Fruit fly (Drosophila melanogaster) whole organism, adult: ENCODE results near the gene CG14367.

Source experiments
- CG11617 ChIP-seq: fragments of 200-800 bp; sonication (Bioruptor generic); optimal IDR thresholded peaks from 2 replicates; lab custom pipeline; 2017; ENCODE audit warnings: mild to moderate bottlenecking, missing biosample characterization, missing genetic modification reagents, missing genetic modification characterization
- CG12768 ChIP-seq: fragments of 200-800 bp; sonication (Bioruptor generic); optimal IDR thresholded peaks from 2 replicates; lab custom pipeline; 2017; ENCODE audit warnings: missing biosample characterization, missing genetic modification characterization, mild to moderate bottlenecking, moderate library complexity, missing genetic modification reagents
- CG14711 ChIP-seq: fragments of 200-800 bp; sonication (Bioruptor generic); optimal IDR thresholded peaks from 2 replicates; lab custom pipeline; 2018; ENCODE audit warnings: missing biosample characterization, mild to moderate bottlenecking, missing genetic modification characterization, moderate library complexity
- CG1620 ChIP-seq: fragments of 200-800 bp; sonication (Bioruptor generic); optimal IDR thresholded peaks from 2 replicates; lab custom pipeline; 2016; ENCODE audit warnings: missing biosample characterization, missing genetic modification characterization
- CG33017 ChIP-seq: fragments of 200-800 bp; sonication (Bioruptor generic); optimal IDR thresholded peaks from 2 replicates; lab custom pipeline; 2018; ENCODE audit warnings: missing biosample characterization, mild to moderate bottlenecking, missing genetic modification characterization, moderate library complexity
- CG5204 ChIP-seq: fragments of 200-800 bp; sonication (Bioruptor generic); optimal IDR thresholded peaks from 2 replicates; lab custom pipeline; 2016; ENCODE audit warnings: missing biosample characterization, missing genetic modification characterization
- CG7045 ChIP-seq: fragments of 200-800 bp; sonication (Bioruptor generic); optimal IDR thresholded peaks from 2 replicates; lab custom pipeline; 2017; ENCODE audit warnings: missing biosample characterization, mild to moderate bottlenecking, missing genetic modification characterization
- CG7101 ChIP-seq: fragments of 200-800 bp; sonication (Bioruptor generic); optimal IDR thresholded peaks from 2 replicates; lab custom pipeline; 2018; ENCODE audit warnings: missing biosample characterization, mild to moderate bottlenecking, missing genetic modification characterization, moderate library complexity
- Clk ChIP-seq: fragments of 200-800 bp; sonication (Bioruptor generic); optimal IDR thresholded peaks from 2 replicates; lab custom pipeline; 2017; ENCODE audit warnings: missing biosample characterization, missing genetic modification characterization
- Crg-1 ChIP-seq: fragments of 200-800 bp; sonication (Bioruptor generic); optimal IDR thresholded peaks from 2 replicates; lab custom pipeline; 2016; ENCODE audit warnings: missing biosample characterization, missing genetic modification characterization
- Hr96 ChIP-seq: fragments of 200-800 bp; sonication (Bioruptor generic); optimal IDR thresholded peaks from 2 replicates; lab custom pipeline; 2016; ENCODE audit warnings: missing biosample characterization, missing genetic modification characterization
- Mnt ChIP-seq: fragments of 200-800 bp; sonication (Bioruptor generic); optimal IDR thresholded peaks from 2 replicates; lab custom pipeline; 2016; ENCODE audit warnings: missing biosample characterization, mild to moderate bottlenecking, missing genetic modification characterization
- bab1 ChIP-seq: fragments of 200-800 bp; sonication (Bioruptor generic); optimal IDR thresholded peaks from 3 replicates; lab custom pipeline; 2019; ENCODE audit warnings: missing biosample characterization, mild to moderate bottlenecking, missing genetic modification characterization, moderate library complexity
- cic ChIP-seq: fragments of 200-800 bp; sonication (Bioruptor generic); optimal IDR thresholded peaks from 2 replicates; lab custom pipeline; 2017; ENCODE audit warnings: missing biosample characterization, mild to moderate bottlenecking, missing genetic modification characterization, moderate library complexity
- cnc ChIP-seq, 2 experiments: fragments of >200 bp; optimal IDR thresholded peaks; 2 replicates each; lab custom pipeline; 2017
- kay ChIP-seq: fragments of 200-800 bp; sonication (Bioruptor generic); peaks from one replicate; lab custom pipeline; 2016; ENCODE audit warnings: missing biosample characterization, missing genetic modification characterization, borderline replicate concordance
- ovo ChIP-seq: fragments of 200-800 bp; sonication (Bioruptor generic); optimal IDR thresholded peaks from 2 replicates; lab custom pipeline; 2016; ENCODE audit warnings: missing biosample characterization, missing genetic modification characterization
- pad ChIP-seq: fragments of 200-800 bp; sonication (Bioruptor generic); optimal IDR thresholded peaks from 3 replicates; lab custom pipeline; 2017; ENCODE audit warnings: missing biosample characterization, missing genetic modification characterization, mild to moderate bottlenecking, moderate library complexity, missing genetic modification reagents
- tj ChIP-seq: fragments of 200-800 bp; sonication (Bioruptor generic); optimal IDR thresholded peaks from 3 replicates; lab custom pipeline; 2017; ENCODE audit warnings: missing biosample characterization, mild to moderate bottlenecking, missing genetic modification characterization, moderate library complexity
- toe ChIP-seq: fragments of 200-800 bp; sonication (Bioruptor generic); optimal IDR thresholded peaks from 2 replicates; lab custom pipeline; 2016; ENCODE audit warnings: missing biosample characterization, missing genetic modification characterization

The CG14367 gene

DNA sequence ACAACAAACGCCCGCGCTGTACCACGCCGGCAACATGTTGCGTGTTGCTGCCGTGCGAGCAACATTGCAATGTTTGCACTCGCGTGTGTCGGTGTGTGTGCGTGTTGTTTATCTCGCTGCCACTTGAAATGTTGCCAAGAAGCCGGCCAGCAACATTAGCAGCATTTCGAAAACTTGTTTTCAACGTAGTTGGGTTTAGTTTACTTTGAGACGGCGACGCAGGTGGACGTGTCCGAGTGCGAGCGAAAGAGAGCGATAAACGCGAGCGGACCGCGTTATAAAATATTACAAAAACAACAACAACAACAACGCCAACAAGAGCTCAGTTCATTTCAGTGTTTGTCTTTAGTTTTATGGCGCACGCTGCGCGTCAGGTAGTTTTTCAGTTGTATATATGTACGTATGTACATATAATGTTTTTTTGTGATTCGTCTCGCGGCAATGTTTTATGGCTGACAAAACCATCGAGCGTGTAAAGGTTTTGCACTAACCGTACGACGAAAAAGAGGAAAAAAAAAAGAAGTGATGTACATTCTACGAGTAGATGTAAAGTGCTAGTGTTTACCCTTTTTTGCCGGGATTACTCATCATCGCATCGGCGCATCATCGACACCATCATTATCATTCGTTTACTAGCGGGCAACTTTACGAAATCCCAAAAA lies 21.3 kb downstream of the CG14367 start, which contains the start of gene kmr:
Gene kmr, plus strand, starts transcription at position 196 of the 662 bp plus-strand sequence.
- peak; percentile 41 for TF ChIP-seq CG14711 (tag; lab: Kevin White, UChicago)
- TF ChIP-seq CG1620 (GFP tag; lab: Kevin White, UChicago): no peak
- TF ChIP-seq cnc (optimal IDR thresholded peaks at IDR 0.05; lab: Kevin White, UChicago): no peak
- TF ChIP-seq tj (GFP tag; lab: Kevin White, UChicago): peak; percentile 72
- TF ChIP-seq CG5204 (GFP tag; lab: Kevin White, UChicago): no peak
- TF ChIP-seq CG7045 (GFP tag; lab: Kevin White, UChicago): peak; percentile 60
- peak; percentile 60 for TF ChIP-seq Hr96 (GFP tag; lab: Kevin White, UChicago)
- TF ChIP-seq bab1 (GFP tag; lab: Kevin White, UChicago): peak; percentile 50
- TF ChIP-seq Crg-1 (GFP tag; lab: Kevin White, UChicago): no peak
- TF ChIP-seq CG33017 (tag; lab: Kevin White, UChicago): peak; percentile 59
- TF ChIP-seq Clk (GFP tag; lab: Kevin White, UChicago): no peak
- TF ChIP-seq pad: peak; percentile 22
- TF ChIP-seq cic: peak; percentile 62
- peak; percentile 82 for TF ChIP-seq Mnt (GFP tag; lab: Kevin White, UChicago)
- TF ChIP-seq ovo (GFP tag; lab: Kevin White, UChicago): no peak
- peak; percentile 37 for TF ChIP-seq CG11617 (GFP tag; lab: Kevin White, UChicago)
- peak; percentile 58 for TF ChIP-seq kay
- TF ChIP-seq toe: peak; percentile 47
- TF ChIP-seq CG7101 (tag; lab: Kevin White, UChicago): peak; percentile 62
- TF ChIP-seq CG12768 (GFP tag; lab: Kevin White, UChicago): peak; percentile 82

DNA sequence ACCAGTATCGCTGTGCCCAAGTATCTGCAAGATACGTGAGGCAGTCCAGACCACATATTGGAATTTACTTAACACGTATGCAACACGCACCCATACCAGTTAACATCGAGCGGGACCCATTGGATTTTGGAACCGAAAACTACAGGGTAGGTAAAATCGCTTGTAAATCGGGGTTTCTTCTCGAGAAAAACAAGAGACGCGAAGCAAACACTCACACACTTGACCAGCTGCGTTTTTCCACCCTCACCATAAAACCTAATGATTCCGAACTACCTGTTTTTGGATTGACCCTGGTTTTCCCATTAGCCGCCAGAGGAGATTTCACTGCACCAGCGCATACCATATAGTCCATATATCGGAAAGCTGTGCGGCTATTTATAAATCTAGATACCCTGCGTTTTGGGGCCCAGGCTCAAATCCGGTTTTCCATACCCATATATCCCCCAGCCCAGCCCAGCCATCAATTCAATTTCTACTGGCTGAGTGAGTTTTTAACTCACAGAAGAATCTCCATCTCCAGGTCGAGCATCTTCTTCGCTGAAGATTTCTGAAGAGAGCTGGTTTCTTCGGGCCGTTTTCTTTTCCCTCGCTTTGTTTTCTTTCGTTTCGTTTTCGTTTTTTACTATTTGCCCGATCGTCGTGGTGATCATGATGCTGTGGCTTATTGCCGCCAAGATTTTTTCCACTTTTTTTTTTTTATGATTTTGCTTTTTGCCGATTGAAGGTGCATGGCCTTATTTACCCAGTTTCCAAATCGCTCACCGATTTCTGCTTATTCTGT lies 22.0 kb downstream of the CG14367 start:
- TF ChIP-seq CG5204 (GFP tag; lab: Kevin White, UChicago) (no peak), CG33017 (tag; lab: Kevin White, UChicago) (no peak), toe (no peak), Mnt (GFP tag; lab: Kevin White, UChicago) (no peak), CG7101 (tag; lab: Kevin White, UChicago) (no peak), Hr96 (GFP tag; lab: Kevin White, UChicago) (no peak), CG12768 (GFP tag; lab: Kevin White, UChicago) (no peak), Clk (GFP tag; lab: Kevin White, UChicago) (no peak), cic (no peak), kay (no peak), bab1 (GFP tag; lab: Kevin White, UChicago) (no peak), CG1620 (GFP tag; lab: Kevin White, UChicago) (no peak), pad (no peak), CG7045 (GFP tag; lab: Kevin White, UChicago) (no peak), tj (GFP tag; lab: Kevin White, UChicago) (no peak)

dm6 chr3R:13716827-13717226 lies 23.0 kb downstream of the CG14367 start:
- TF ChIP-seq CG14711 (tag; lab: Kevin White, UChicago) (no peak), pad (no peak), cic (no peak), CG7101 (tag; lab: Kevin White, UChicago) (no peak), bab1 (GFP tag; lab: Kevin White, UChicago) (no peak), CG1620 (GFP tag; lab: Kevin White, UChicago) (no peak), toe (no peak), cnc (optimal IDR thresholded peaks at IDR 0.05; lab: Kevin White, UChicago) (no peak), tj (GFP tag; lab: Kevin White, UChicago) (no peak), CG33017 (tag; lab: Kevin White, UChicago) (no peak), CG12768 (GFP tag; lab: Kevin White, UChicago) (no peak), Crg-1 (GFP tag; lab: Kevin White, UChicago) (no peak), Mnt (GFP tag; lab: Kevin White, UChicago) (no peak), CG7045 (GFP tag; lab: Kevin White, UChicago) (no peak), CG5204 (GFP tag; lab: Kevin White, UChicago) (no peak), kay (no peak)

DNA sequence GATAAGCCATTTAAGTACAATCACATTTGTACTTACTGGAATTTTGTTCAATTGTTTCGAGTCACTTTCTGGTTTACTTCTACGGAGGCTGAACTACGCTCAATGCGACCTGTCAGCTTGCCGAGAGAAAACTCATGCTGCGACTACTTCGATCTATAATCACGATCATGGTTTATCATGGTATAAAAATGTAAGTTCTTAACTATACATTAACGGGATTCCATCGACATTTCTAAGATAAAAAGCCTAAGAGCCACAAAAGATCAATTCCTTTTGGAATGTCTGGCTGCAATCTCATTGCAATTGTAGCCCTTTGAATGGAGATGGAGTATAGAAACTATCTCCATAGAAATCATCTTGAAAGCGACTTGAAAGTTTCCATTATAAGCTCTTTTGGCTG lies 24.2 kb downstream of the CG14367 start, which contains the start of gene Ubc87F:
Gene Ubc87F, minus strand, starts transcription at position 101 of the 400 bp plus-strand sequence.
- TF ChIP-seq CG11617 (GFP tag; lab: Kevin White, UChicago): no peak
- TF ChIP-seq CG7045 (GFP tag; lab: Kevin White, UChicago): no peak
- TF ChIP-seq cic: no peak
- TF ChIP-seq CG1620 (GFP tag; lab: Kevin White, UChicago): no peak
- TF ChIP-seq cnc (optimal IDR thresholded peaks at IDR 0.05; lab: Kevin White, UChicago): no peak
- TF ChIP-seq ovo (GFP tag; lab: Kevin White, UChicago): no peak
- TF ChIP-seq CG7101 (tag; lab: Kevin White, UChicago): no peak
- TF ChIP-seq Crg-1 (GFP tag; lab: Kevin White, UChicago): no peak
- no peak for TF ChIP-seq Hr96 (GFP tag; lab: Kevin White, UChicago)

DNA sequence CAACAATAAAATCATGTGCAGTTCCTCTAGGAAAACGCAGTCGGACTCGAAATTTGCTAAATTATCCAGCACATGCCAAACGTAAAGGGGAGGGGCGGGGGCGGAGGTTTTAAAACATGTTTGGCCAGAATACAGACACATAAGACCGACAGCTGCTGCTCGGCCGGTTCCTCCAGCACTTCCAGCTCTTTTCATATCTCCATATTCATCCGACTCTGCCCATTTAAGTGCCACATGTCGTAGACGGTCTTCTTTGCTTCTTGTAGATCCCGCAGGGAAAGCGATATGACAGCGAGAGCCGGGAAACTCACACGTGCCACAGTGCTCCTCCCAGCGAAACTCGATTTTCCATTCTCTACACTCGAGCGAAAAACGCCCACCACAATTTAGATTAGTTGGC lies 25.2 kb downstream of the CG14367 start:
- TF ChIP-seq pad: no peak
- no peak for TF ChIP-seq cic
- no peak for TF ChIP-seq CG7045 (GFP tag; lab: Kevin White, UChicago)
- TF ChIP-seq tj (GFP tag; lab: Kevin White, UChicago): no peak
- TF ChIP-seq Hr96 (GFP tag; lab: Kevin White, UChicago): no peak
- TF ChIP-seq kay: no peak
- TF ChIP-seq Crg-1 (GFP tag; lab: Kevin White, UChicago): no peak
- no peak for TF ChIP-seq CG5204 (GFP tag; lab: Kevin White, UChicago)
- no peak for TF ChIP-seq CG11617 (GFP tag; lab: Kevin White, UChicago)
- no peak for TF ChIP-seq CG14711 (tag; lab: Kevin White, UChicago)
- no peak for TF ChIP-seq Mnt (GFP tag; lab: Kevin White, UChicago)
- TF ChIP-seq ovo (GFP tag; lab: Kevin White, UChicago): no peak
- TF ChIP-seq CG33017 (tag; lab: Kevin White, UChicago): no peak
- TF ChIP-seq CG7101 (tag; lab: Kevin White, UChicago): no peak
- no peak for TF ChIP-seq toe
- no peak for TF ChIP-seq CG12768 (GFP tag; lab: Kevin White, UChicago)
- no peak for TF ChIP-seq CG1620 (GFP tag; lab: Kevin White, UChicago)
- TF ChIP-seq bab1 (GFP tag; lab: Kevin White, UChicago): no peak
- no peak for TF ChIP-seq cnc (optimal IDR thresholded peaks at IDR 0.05; lab: Kevin White, UChicago)
- TF ChIP-seq Clk (GFP tag; lab: Kevin White, UChicago): no peak
